Worm (Caenorhabditis elegans): ENCODE results near the gene B0416.11.

The B0416.11 gene

ce11 chrX:9238692-9239091 lies 44.2 kb downstream of the B0416.11 start:
- no peak for TF ChIP-seq klf-2 (GFP tag; conservative IDR thresholded peaks at IDR 0.05)
- TF ChIP-seq T22C8.4 (GFP tag; IDR thresholded peaks at IDR 0.05), result no peak
- no peak for TF ChIP-seq ztf-23 (GFP tag; IDR thresholded peaks at IDR 0.05)
- TF ChIP-seq ztf-29 (GFP tag; IDR thresholded peaks at IDR 0.05), result no peak
- no peak for TF ChIP-seq med-1 (GFP tag; optimal IDR thresholded peaks at IDR 0.05; ENCODE audit: insufficient read depth)
- TF ChIP-seq cog-1 (tag; optimal IDR thresholded peaks at IDR 0.05), result no peak
- TF ChIP-seq ref-1 (GFP tag; conservative IDR thresholded peaks at IDR 0.05), result no peak
- TF ChIP-seq flt-1 (GFP tag; IDR thresholded peaks at IDR 0.05), result no peak; the same call in 1 of the 2 replicates
- no peak for TF ChIP-seq tab-1 (GFP tag; IDR thresholded peaks at IDR 0.05)

DNA sequence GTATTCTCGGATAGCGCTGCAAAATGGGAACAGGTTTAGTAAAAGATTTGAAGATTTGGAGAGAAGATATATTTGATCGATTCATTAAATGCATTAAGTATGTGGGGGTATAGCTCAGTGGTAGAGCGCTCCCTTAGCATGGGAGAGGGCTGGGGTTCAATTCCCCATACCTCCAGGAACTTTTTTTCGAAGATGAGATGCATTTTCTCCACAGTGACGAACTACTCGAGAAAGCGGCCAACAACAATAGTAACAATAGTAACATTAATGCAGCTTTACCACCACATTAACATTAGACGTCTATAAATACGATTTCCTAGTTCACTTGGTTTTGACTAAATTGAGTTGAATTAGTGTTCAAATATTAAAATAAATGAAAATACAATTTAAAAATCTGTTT lies 45.2 kb downstream of the B0416.11 start:
- TF ChIP-seq ref-1 (GFP tag; conservative IDR thresholded peaks at IDR 0.05) (no peak), ztf-23 (GFP tag; IDR thresholded peaks at IDR 0.05) (0 out of 2 replicates have a peak, but pooled peaks have one; percentile 27)

ce11 chrX:9234518-9234917 lies 48.4 kb downstream of the B0416.11 start, which contains the start of gene col-175:
Gene col-175, minus strand, starts transcription at chrX:9234618.
- TF ChIP-seq med-1 (GFP tag; optimal IDR thresholded peaks at IDR 0.05; ENCODE audit: insufficient read depth), result no peak
- TF ChIP-seq ztf-29 (GFP tag; IDR thresholded peaks at IDR 0.05), result no peak

DNA sequence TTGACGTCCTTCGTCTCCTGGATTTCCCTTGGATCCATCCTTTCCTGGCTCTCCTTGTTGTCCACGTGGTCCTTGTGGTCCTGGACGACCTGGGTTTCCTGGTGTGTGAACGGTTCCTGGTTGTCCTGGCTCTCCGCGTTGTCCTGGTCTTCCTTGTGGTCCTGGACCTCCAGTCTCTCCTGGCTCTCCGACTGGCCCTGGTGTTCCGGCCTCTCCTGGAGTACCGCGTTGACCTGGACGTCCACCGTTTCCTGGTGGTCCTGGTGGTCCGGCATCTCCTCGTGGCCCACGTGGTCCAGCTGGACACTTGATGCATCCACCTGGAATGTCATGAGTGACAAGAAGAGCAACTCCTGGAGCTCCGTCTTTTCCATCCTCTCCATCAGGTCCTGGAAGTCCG lies 49.1 kb downstream of the B0416.11 start:
- no peak for TF ChIP-seq cog-1 (tag; optimal IDR thresholded peaks at IDR 0.05)
- TF ChIP-seq klf-2 (GFP tag; conservative IDR thresholded peaks at IDR 0.05), result no peak
- no peak for TF ChIP-seq med-1 (GFP tag; optimal IDR thresholded peaks at IDR 0.05; ENCODE audit: insufficient read depth)

DNA sequence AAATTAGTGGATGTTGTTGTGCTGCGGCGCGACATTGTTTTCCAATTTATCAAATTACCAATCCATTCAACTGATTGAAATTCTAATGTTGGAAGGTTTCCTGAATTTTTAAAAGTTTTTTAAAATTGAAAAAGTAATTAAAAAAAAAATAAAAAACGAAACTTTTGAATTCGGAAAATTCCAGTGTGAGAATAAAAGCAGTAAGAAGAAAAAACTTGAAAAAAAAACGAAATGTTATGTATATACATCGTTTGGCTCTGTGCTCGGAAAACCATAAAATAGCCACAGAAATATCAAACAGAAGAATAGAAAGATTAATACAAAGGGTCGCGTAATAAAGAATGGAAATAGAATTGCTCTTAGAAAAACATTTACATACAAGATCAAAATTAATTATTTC lies 50.9 kb downstream of the B0416.11 start, which contains the start of gene vav-1:
Gene vav-1 (minus strand): TSS at position 101 of the 400 bp plus-strand sequence.
- TF ChIP-seq flt-1 (GFP tag; IDR thresholded peaks at IDR 0.05) (no peak), tab-1 (GFP tag; IDR thresholded peaks at IDR 0.05) (no peak), med-1 (GFP tag; optimal IDR thresholded peaks at IDR 0.05; ENCODE audit: insufficient read depth) (no peak), cog-1 (tag; optimal IDR thresholded peaks at IDR 0.05) (no peak), T22C8.4 (GFP tag; IDR thresholded peaks at IDR 0.05) (no peak), ref-1 (GFP tag; conservative IDR thresholded peaks at IDR 0.05) (no peak), klf-2 (GFP tag; conservative IDR thresholded peaks at IDR 0.05) (no peak), ztf-29 (GFP tag; IDR thresholded peaks at IDR 0.05) (no peak), ztf-23 (GFP tag; IDR thresholded peaks at IDR 0.05) (no peak)

Data from whole organism, midembryonic.